Worm (Caenorhabditis elegans): ENCODE results near the gene uaf-1.

ce11 chrIII:1040059-1040458, 36.3 kb downstream of the uaf-1 start:
- TF ChIP-seq zfp-2 (tag; optimal IDR thresholded peaks at IDR 0.05) (no peak), aly-2 (tag; optimal IDR thresholded peaks at IDR 0.05) (no peak), egl-27 (tag; optimal IDR thresholded peaks at IDR 0.05) (no peak), lsy-2 (tag; optimal IDR thresholded peaks at IDR 0.05) (no peak)

All from whole organism, L4 larva.